Worm (Caenorhabditis elegans) whole organism, L3 larva: Measurements from ENCODE around the gene sptl-2.

Experiments used
- R02D3.7 ChIP-seq: fragments of 150-350 bp; optimal IDR thresholded peaks from 2 replicates; lab custom pipeline; 2014; ENCODE audit warnings: missing biosample characterization, missing genetic modification characterization
- ZK546.5 ChIP-seq: sonication (generic microtip); optimal IDR thresholded peaks from 2 replicates; lab custom pipeline; 2017; ENCODE audit warnings: missing biosample characterization, missing genetic modification characterization
- aly-2 ChIP-seq: fragments of 150-350 bp; optimal IDR thresholded peaks from 2 replicates; lab custom pipeline; 2014; ENCODE audit warnings: missing biosample characterization, missing genetic modification characterization
- ceh-16 ChIP-seq: sonication (generic microtip); optimal IDR thresholded peaks from 2 replicates; lab custom pipeline; 2017; ENCODE audit warnings: missing biosample characterization, missing genetic modification characterization
- ceh-28 ChIP-seq: fragments of 150-350 bp; optimal IDR thresholded peaks from 2 replicates; lab custom pipeline; 2014; ENCODE audit warnings: missing biosample characterization, missing genetic modification reagents, missing genetic modification characterization
- ceh-82 ChIP-seq: fragments of 150-350 bp; optimal IDR thresholded peaks from 2 replicates; lab custom pipeline; 2014; ENCODE audit warnings: missing biosample characterization, missing genetic modification characterization
- daf-12 ChIP-seq: fragments of 150-350 bp; optimal IDR thresholded peaks from 2 replicates; lab custom pipeline; 2014; ENCODE audit warnings: missing biosample characterization, missing genetic modification reagents, missing genetic modification characterization
- egl-27 ChIP-seq: sonication (generic microtip); optimal IDR thresholded peaks from 4 replicates; lab custom pipeline; 2017; ENCODE audit warnings: missing biosample characterization, missing genetic modification reagents, missing genetic modification characterization
- egl-5 ChIP-seq: fragments of 150-350 bp; optimal IDR thresholded peaks from 2 replicates; lab custom pipeline; 2017; ENCODE audit warnings: missing biosample characterization, missing genetic modification reagents, missing genetic modification characterization, inconsistent platforms
- elt-2 ChIP-seq: sonication (generic microtip); optimal IDR thresholded peaks from 2 replicates; lab custom pipeline; 2016; ENCODE audit warnings: missing genetic modification reagents, mild to moderate bottlenecking, missing genetic modification characterization, missing compliant biosample characterization
- elt-3 ChIP-seq, 3 experiments: fragments of 150-350 bp in 1 of 3; sonication (generic microtip) in 2 of 3; optimal IDR thresholded peaks; 2 replicates in 2 of 3; 4 replicates in 1 of 3; lab custom pipeline; 2014 to 2017; ENCODE audit warnings: missing biosample characterization in 3 of 3, missing genetic modification characterization in 3 of 3
- eor-1 ChIP-seq, 2 experiments: fragments of 150-350 bp; optimal IDR thresholded peaks; 2 replicates each; lab custom pipeline; 2014 to 2018; ENCODE audit warnings: missing biosample characterization in 2 of 2, missing genetic modification characterization in 2 of 2
- fkh-10 ChIP-seq: sonication (generic microtip); optimal IDR thresholded peaks from 2 replicates; lab custom pipeline; 2017; ENCODE audit warnings: missing biosample characterization, missing genetic modification reagents, missing genetic modification characterization
- fkh-2 ChIP-seq: fragments of 150-350 bp; optimal IDR thresholded peaks from 2 replicates; lab custom pipeline; 2014; ENCODE audit warnings: missing biosample characterization, missing genetic modification reagents, missing genetic modification characterization
- fos-1 ChIP-seq: fragments of 150-350 bp; optimal IDR thresholded peaks from 2 replicates; lab custom pipeline; 2014; ENCODE audit warnings: missing biosample characterization, missing genetic modification characterization
- jun-1 ChIP-seq: fragments of 150-350 bp; optimal IDR thresholded peaks from 2 replicates; lab custom pipeline; 2014; ENCODE audit warnings: missing biosample characterization, missing genetic modification reagents, missing genetic modification characterization
- lin-15B ChIP-seq: fragments of 150-350 bp; optimal IDR thresholded peaks from 2 replicates; lab custom pipeline; 2014; ENCODE audit warnings: missing biosample characterization, missing genetic modification characterization
- lin-39 ChIP-seq: fragments of 150-350 bp; optimal IDR thresholded peaks from 2 replicates; lab custom pipeline; 2018; ENCODE audit warnings: missing biosample characterization, missing genetic modification reagents, missing genetic modification characterization
- mdl-1 ChIP-seq: fragments of 150-350 bp; optimal IDR thresholded peaks from 2 replicates; lab custom pipeline; 2014; ENCODE audit warnings: missing biosample characterization, missing genetic modification characterization
- nfya-1 ChIP-seq: sonication (generic microtip); optimal IDR thresholded peaks from 2 replicates; lab custom pipeline; 2017; ENCODE audit warnings: missing genetic modification characterization, mild to moderate bottlenecking, missing compliant biosample characterization, antibody characterized with exemption, moderate library complexity; ENCODE audit not compliant: insufficient read depth
- nhr-12 ChIP-seq: fragments of 150-350 bp; optimal IDR thresholded peaks from 2 replicates; lab custom pipeline; 2014; ENCODE audit warnings: missing biosample characterization, missing genetic modification characterization
- nhr-23 ChIP-seq: fragments of 150-350 bp; optimal IDR thresholded peaks from 2 replicates; lab custom pipeline; 2014; ENCODE audit warnings: missing biosample characterization, missing genetic modification reagents, missing genetic modification characterization
- nhr-28 ChIP-seq: fragments of 150-350 bp; optimal IDR thresholded peaks from 2 replicates; lab custom pipeline; 2014; ENCODE audit warnings: missing biosample characterization, missing genetic modification characterization
- nhr-43 ChIP-seq: sonication (generic microtip); optimal IDR thresholded peaks from 2 replicates; lab custom pipeline; 2016; ENCODE audit warnings: mild to moderate bottlenecking, missing genetic modification characterization, missing compliant biosample characterization; ENCODE audit not compliant: poor library complexity, severe bottlenecking
- nhr-67 ChIP-seq: fragments of 150-350 bp; optimal IDR thresholded peaks from 2 replicates; lab custom pipeline; 2014; ENCODE audit warnings: missing biosample characterization, missing genetic modification characterization
- nhr-77 ChIP-seq: fragments of 150-350 bp; optimal IDR thresholded peaks from 2 replicates; lab custom pipeline; 2014; ENCODE audit warnings: missing biosample characterization, missing genetic modification characterization
- pha-4 ChIP-seq: fragments of 150-350 bp; optimal IDR thresholded peaks from 2 replicates; lab custom pipeline; 2014; ENCODE audit warnings: missing biosample characterization, missing genetic modification reagents, missing genetic modification characterization
- pqm-1 ChIP-seq: fragments of 150-350 bp; optimal IDR thresholded peaks from 2 replicates; lab custom pipeline; 2017; ENCODE audit warnings: missing biosample characterization, missing genetic modification characterization, inconsistent platforms
- sea-2 ChIP-seq: fragments of 150-350 bp; sonication (generic microtip); optimal IDR thresholded peaks from 4 replicates; lab custom pipeline; 2014; ENCODE audit warnings: missing biosample characterization, missing genetic modification reagents, missing genetic modification characterization
- skn-1 ChIP-seq: fragments of 150-350 bp; optimal IDR thresholded peaks from 2 replicates; lab custom pipeline; 2014; ENCODE audit warnings: missing biosample characterization, missing genetic modification characterization
- snpc-4 ChIP-seq: fragments of 150-350 bp; optimal IDR thresholded peaks from 2 replicates; lab custom pipeline; 2014; ENCODE audit warnings: missing biosample characterization, missing genetic modification characterization
- tbx-2 ChIP-seq: sonication (generic microtip); optimal IDR thresholded peaks from 2 replicates; lab custom pipeline; 2016; ENCODE audit warnings: mild to moderate bottlenecking, missing genetic modification characterization, missing compliant biosample characterization
- unc-39 ChIP-seq: sonication (generic microtip); optimal IDR thresholded peaks from 4 replicates; lab custom pipeline; 2017; ENCODE audit warnings: missing biosample characterization, missing genetic modification characterization
- unc-62 ChIP-seq: fragments of 150-350 bp; sonication (generic microtip); optimal IDR thresholded peaks from 4 replicates; lab custom pipeline; 2014; ENCODE audit warnings: missing biosample characterization, missing genetic modification reagents, missing genetic modification characterization
- zag-1 ChIP-seq: fragments of 150-350 bp; optimal IDR thresholded peaks from 2 replicates; lab custom pipeline; 2014; ENCODE audit warnings: missing biosample characterization, missing genetic modification characterization
- ztf-4 ChIP-seq: fragments of 150-350 bp; optimal IDR thresholded peaks from 2 replicates; lab custom pipeline; 2014; ENCODE audit warnings: missing biosample characterization, missing genetic modification characterization

sptl-2 gene

DNA sequence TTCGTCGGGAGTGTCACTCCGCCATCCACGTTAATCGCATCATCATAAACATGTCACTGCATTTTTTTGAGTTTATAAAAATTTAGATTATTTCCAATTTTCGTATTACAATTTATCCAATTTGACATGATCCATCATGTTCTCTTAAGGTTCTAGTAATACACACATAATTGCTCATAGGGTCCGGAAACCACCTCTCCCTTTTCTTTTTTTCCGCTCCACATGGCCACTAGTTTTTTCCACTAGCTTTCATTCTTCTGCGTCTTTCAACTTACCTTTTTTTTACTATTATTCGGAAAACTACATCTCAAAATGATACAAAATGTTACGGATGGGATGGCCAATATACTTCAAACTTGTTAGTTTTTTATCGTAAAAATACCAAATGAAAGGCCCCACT, 31.1 kb upstream of the sptl-2 start, which contains the start of gene Y97E10AL.1:
Gene Y97E10AL.1 (plus strand): TSS at position 301 of the 400 bp plus-strand sequence.
- TF ChIP-seq fkh-10 (GFP tag; lab: Kevin White, UChicago) (no peak), egl-5 (no peak), ZK546.5 (tag; lab: Kevin White, UChicago) (no peak), aly-2 (tag; lab: Kevin White, UChicago) (no peak), zag-1 (no peak), unc-62 (GFP tag; lab: Kevin White, UChicago) (no peak), lin-15B (tag; lab: Kevin White, UChicago) (no peak), nfya-1 (tag; lab: Kevin White, UChicago) (no peak), elt-2 (tag; lab: Kevin White, UChicago) (no peak), unc-39 (tag; lab: Kevin White, UChicago) (no peak), lin-39 (tag; lab: Kevin White, UChicago) (no peak), nhr-28 (tag; lab: Kevin White, UChicago) (no peak), eor-1 (tag; optimal IDR thresholded peaks at IDR 0.05; lab: Kevin White, UChicago) (no peak), nhr-43 (tag; lab: Kevin White, UChicago) (no peak), nhr-12 (no peak), R02D3.7 (tag; lab: Kevin White, UChicago) (no peak), ceh-82 (tag; lab: Kevin White, UChicago) (no peak), pha-4 (tag; lab: Kevin White, UChicago) (no peak), fkh-2 (tag; lab: Kevin White, UChicago) (no peak), mdl-1 (tag; lab: Kevin White, UChicago) (no peak)
- TF ChIP-seq, all 47 proteins: peak for 0

ce11 chrV:7994570-7994969, 22.4 kb upstream of the sptl-2 start, which contains the start of gene ceh-76:
TSS of gene ceh-76 (minus strand) at chrV:7994670.
- TF ChIP-seq nhr-23 (tag; lab: Kevin White, UChicago) (no peak), daf-12 (tag; lab: Kevin White, UChicago) (no peak), ceh-28 (tag; lab: Kevin White, UChicago) (no peak), pha-4 (tag; lab: Kevin White, UChicago) (no peak), nhr-12 (no peak), zag-1 (no peak)

DNA sequence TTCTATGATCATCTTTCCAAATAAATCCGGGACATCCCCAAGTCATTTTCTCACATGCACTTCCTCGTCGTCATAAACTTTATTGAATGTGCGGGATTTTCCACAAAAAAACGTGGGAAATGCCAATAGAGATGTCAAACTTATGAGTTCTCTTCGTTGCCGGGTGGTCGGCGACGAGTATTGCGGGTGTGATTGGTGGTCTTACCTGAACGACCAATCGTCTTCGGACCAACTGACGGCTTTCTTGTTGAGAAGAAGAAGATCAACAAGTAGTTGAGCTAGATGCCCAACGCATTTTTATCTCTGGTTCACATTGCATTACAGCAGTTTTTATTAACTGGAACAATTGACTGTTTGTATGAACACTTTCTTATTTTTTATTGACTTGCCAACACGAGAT, 21.8 kb upstream of the sptl-2 start:
- no peak for TF ChIP-seq snpc-4
- no peak for TF ChIP-seq tbx-2 (tag; lab: Kevin White, UChicago)
- no peak for TF ChIP-seq nhr-12
- TF ChIP-seq nfya-1 (tag; lab: Kevin White, UChicago): peak; percentile 62
- TF ChIP-seq unc-39 (tag; lab: Kevin White, UChicago): no peak
- no peak for TF ChIP-seq ZK546.5 (tag; lab: Kevin White, UChicago)
- no peak for TF ChIP-seq sea-2 (GFP tag; lab: Kevin White, UChicago)
- TF ChIP-seq, all 47 proteins: peak for 1

- no peak for TF ChIP-seq eor-1 (tag; optimal IDR thresholded peaks at IDR 0.05; lab: Kevin White, UChicago)
- TF ChIP-seq nhr-67 (tag; lab: Kevin White, UChicago): no peak
- TF ChIP-seq ceh-16 (tag; lab: Kevin White, UChicago): no peak
- TF ChIP-seq nhr-77 (tag; lab: Kevin White, UChicago): no peak
- no peak for TF ChIP-seq pha-4 (tag; lab: Kevin White, UChicago)
- TF ChIP-seq ztf-4 (tag; lab: Kevin White, UChicago): no peak
- TF ChIP-seq jun-1 (tag; lab: Kevin White, UChicago): no peak
- no peak for TF ChIP-seq nhr-28 (tag; lab: Kevin White, UChicago)
- TF ChIP-seq unc-62 (GFP tag; lab: Kevin White, UChicago): no peak
- TF ChIP-seq egl-5: no peak
- no peak for TF ChIP-seq egl-27 (tag; lab: Kevin White, UChicago)
- TF ChIP-seq pqm-1 (tag; lab: Kevin White, UChicago): no peak
- no peak for TF ChIP-seq elt-3 (tag; optimal IDR thresholded peaks at IDR 0.05; lab: Kevin White, UChicago)
- no peak for TF ChIP-seq ZK546.5 (tag; lab: Kevin White, UChicago)
- TF ChIP-seq lin-39 (tag; lab: Kevin White, UChicago): no peak
- TF ChIP-seq skn-1 (tag; lab: Kevin White, UChicago): no peak
- TF ChIP-seq fos-1 (tag; lab: Kevin White, UChicago): no peak
- no peak for TF ChIP-seq fkh-10 (GFP tag; lab: Kevin White, UChicago)
- no peak for TF ChIP-seq daf-12 (tag; lab: Kevin White, UChicago)
- no peak for TF ChIP-seq nhr-23 (tag; lab: Kevin White, UChicago)
These were observed 21.1 kb upstream of the sptl-2 start, which contains the start of gene Y97E10AR.2 for ce11 chrV:7995878-7996277. TSS of gene Y97E10AR.2 (plus strand) at chrV:7996178.
